Worm (Caenorhabditis elegans): Measurements from ENCODE around the gene R04B5.5.

R04B5.5 gene

DNA sequence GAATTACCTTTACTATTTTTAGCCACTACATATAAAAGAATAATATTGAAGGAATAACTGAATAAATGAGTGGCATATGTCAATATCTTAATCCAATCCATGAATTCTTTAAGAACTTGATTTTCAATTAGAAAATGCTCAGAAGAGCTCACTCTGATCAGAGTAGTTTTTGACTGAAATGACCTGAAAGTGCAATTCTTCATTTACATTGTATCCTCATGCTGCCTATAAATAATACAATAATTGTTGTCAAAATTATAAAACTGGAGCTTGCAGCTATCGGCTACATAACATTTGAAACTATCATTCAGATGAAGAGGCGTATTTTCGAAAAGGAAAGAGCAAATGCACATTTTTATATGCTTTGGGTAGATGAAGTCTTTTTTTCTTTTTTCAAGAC lies 35.4 kb downstream of the R04B5.5 start, which contains the start of gene srxa-19:
Gene srxa-19 (minus strand): TSS at position 101 of the 400 bp plus-strand sequence.
- TF ChIP-seq ceh-48 (tag; optimal IDR thresholded peaks at IDR 0.05) (no peak), C08G9.2 (tag; optimal IDR thresholded peaks at IDR 0.05) (no peak), sox-4 (tag; optimal IDR thresholded peaks at IDR 0.05) (no peak), unc-3 (GFP tag; conservative IDR thresholded peaks at IDR 0.05) (no peak), unc-3 (tag; optimal IDR thresholded peaks at IDR 0.05) (no peak), unc-42 (tag; optimal IDR thresholded peaks at IDR 0.05) (no peak), hlh-8 (tag; optimal IDR thresholded peaks at IDR 0.05) (no peak)

- no peak for TF ChIP-seq npax-4 (tag; optimal IDR thresholded peaks at IDR 0.05)
- no peak for TF ChIP-seq C38D4.7 (GFP tag; optimal IDR thresholded peaks at IDR 0.05)
- TF ChIP-seq nfya-1 (tag; optimal IDR thresholded peaks at IDR 0.05) = no peak
Measured at ce11 chrV:10123324-10123723, 36.0 kb downstream of the R04B5.5 start, which contains the start of gene C08B6.6. Gene C08B6.6 (plus strand): TSS chrV:10123624.

DNA sequence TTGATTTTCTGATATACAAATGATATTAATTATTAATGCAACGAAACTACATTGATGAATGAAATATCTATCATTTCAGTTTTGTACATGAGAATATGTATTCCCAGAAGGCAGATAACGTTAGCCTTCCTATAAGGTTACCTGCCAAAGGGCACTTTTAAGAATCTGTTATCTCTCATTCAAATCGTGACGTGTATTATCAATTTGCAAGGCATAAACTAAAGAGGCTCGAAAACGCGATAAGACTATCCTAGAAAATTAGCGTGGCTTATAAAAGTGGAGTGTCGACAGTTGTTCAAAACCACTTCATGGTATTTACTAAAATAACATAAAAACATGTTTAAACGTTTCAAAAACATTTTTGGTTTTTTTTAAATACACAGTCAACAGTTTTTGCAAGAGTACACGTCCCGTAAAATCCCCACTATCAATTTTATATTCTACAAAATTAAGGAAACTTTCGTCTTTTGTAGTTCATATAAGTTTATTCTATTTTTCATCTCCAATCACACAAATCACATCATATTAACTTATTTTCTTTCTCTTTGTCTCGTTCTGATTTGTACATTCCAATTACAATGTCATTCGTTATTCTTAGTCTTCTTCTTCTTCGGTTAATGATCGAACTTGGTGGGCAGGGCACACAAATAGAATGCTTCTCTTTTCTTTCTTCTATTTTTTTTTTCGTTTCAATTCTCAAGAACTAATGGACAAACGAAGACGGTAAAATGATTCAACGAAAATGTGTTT lies 37.7 kb downstream of the R04B5.5 start, which contains the start of gene C08B6.10:
Gene C08B6.10 (plus strand): TSS at position 700 of the 750 bp plus-strand sequence.
- TF ChIP-seq elt-2 (tag; optimal IDR thresholded peaks at IDR 0.05) (peak; percentile 81), ztf-16 (tag; optimal IDR thresholded peaks at IDR 0.05) (no peak)

- TF ChIP-seq ceh-9 (tag; optimal IDR thresholded peaks at IDR 0.05) (no peak), fkh-10 (GFP tag; optimal IDR thresholded peaks at IDR 0.05) (no peak), syd-9 (tag; optimal IDR thresholded peaks at IDR 0.05) (no peak), K02D7.2 (tag; optimal IDR thresholded peaks at IDR 0.05) (no peak), ceh-31 (tag; optimal IDR thresholded peaks at IDR 0.05) (no peak), pqm-1 (tag; optimal IDR thresholded peaks at IDR 0.05) (no peak), T23F11.4 (GFP tag; optimal IDR thresholded peaks at IDR 0.05) (no peak), pax-1 (tag; optimal IDR thresholded peaks at IDR 0.05) (no peak), ceh-48 (tag; optimal IDR thresholded peaks at IDR 0.05) (no peak), fkh-6 (tag; optimal IDR thresholded peaks at IDR 0.05) (no peak), tbx-2 (tag; optimal IDR thresholded peaks at IDR 0.05) (no peak), ceh-6 (GFP tag; optimal IDR thresholded peaks at IDR 0.05) (no peak), ahr-1 (tag; optimal IDR thresholded peaks at IDR 0.05) (no peak), ceh-45 (GFP tag; IDR thresholded peaks at IDR 0.05) (no peak), eyg-1 (tag; optimal IDR thresholded peaks at IDR 0.05) (no peak), ceh-2 (tag; optimal IDR thresholded peaks at IDR 0.05) (no peak), hlh-8 (tag; optimal IDR thresholded peaks at IDR 0.05) (no peak), C38D4.7 (GFP tag; optimal IDR thresholded peaks at IDR 0.05) (no peak), hlh-30 (tag; optimal IDR thresholded peaks at IDR 0.05; ENCODE audit: insufficient read depth) (no peak)
Measured at ce11 chrV:10130195-10130594, 42.9 kb downstream of the R04B5.5 start, which contains the start of gene aos-1. Gene aos-1 (minus strand): TSS chrV:10130295.

ce11 chrV:10133277-10133676 lies 46.0 kb downstream of the R04B5.5 start:
- TF ChIP-seq sox-2 (GFP tag; IDR thresholded peaks at IDR 0.05) (no peak), elt-4 (tag; optimal IDR thresholded peaks at IDR 0.05) (no peak), zip-5 (tag; optimal IDR thresholded peaks at IDR 0.05) (no peak), T23F11.4 (GFP tag; optimal IDR thresholded peaks at IDR 0.05) (no peak), pha-2 (tag; optimal IDR thresholded peaks at IDR 0.05) (no peak), ttx-3 (tag; optimal IDR thresholded peaks at IDR 0.05) (no peak), sdc-2 (tag; optimal IDR thresholded peaks at IDR 0.05) (no peak), unc-3 (GFP tag; conservative IDR thresholded peaks at IDR 0.05) (no peak), unc-3 (tag; optimal IDR thresholded peaks at IDR 0.05) (no peak), nhr-11 (tag; optimal IDR thresholded peaks at IDR 0.05) (no peak)
